Worm (Caenorhabditis elegans): Measurements from ENCODE around the gene ckr-2.

The ckr-2 gene

ce11 chrIII:2008334-2008733 is 13.1 kb downstream of the ckr-2 start:
- no peak for TF ChIP-seq nhr-129 (tag; optimal IDR thresholded peaks at IDR 0.05)
- no peak for TF ChIP-seq blmp-1 (tag; optimal IDR thresholded peaks at IDR 0.05; ENCODE audit: insufficient read depth)
- no peak for TF ChIP-seq ztf-11 (tag; optimal IDR thresholded peaks at IDR 0.05)
- TF ChIP-seq peb-1 (tag; optimal IDR thresholded peaks at IDR 0.05) = no peak
- no peak for TF ChIP-seq nhr-21 (tag; optimal IDR thresholded peaks at IDR 0.05)

ce11 chrIII:2006937-2007336 is 14.5 kb downstream of the ckr-2 start:
- TF ChIP-seq aly-2 (tag; optimal IDR thresholded peaks at IDR 0.05) = no peak
- TF ChIP-seq R02D3.7 (tag; optimal IDR thresholded peaks at IDR 0.05) = no peak

ce11 chrIII:2005729-2006128 is 15.7 kb downstream of the ckr-2 start, which contains the start of gene Y39A3B.1:
Gene Y39A3B.1 (plus strand): TSS chrIII:2006029.
- TF ChIP-seq ama-1 (optimal IDR thresholded peaks at IDR 0.05) (no peak), sma-9 (GFP tag; optimal IDR thresholded peaks at IDR 0.05) (no peak), sma-9 (tag; optimal IDR thresholded peaks at IDR 0.05) (no peak), ceh-82 (tag; optimal IDR thresholded peaks at IDR 0.05) (no peak), nhr-11 (tag; optimal IDR thresholded peaks at IDR 0.05) (no peak), lin-13 (GFP tag; optimal IDR thresholded peaks at IDR 0.05) (no peak), skn-1 (tag; optimal IDR thresholded peaks at IDR 0.05) (no peak), F13H6.1 (tag; optimal IDR thresholded peaks at IDR 0.05) (no peak), nhr-6 (tag; optimal IDR thresholded peaks at IDR 0.05) (no peak), blmp-1 (tag; optimal IDR thresholded peaks at IDR 0.05; ENCODE audit: insufficient read depth) (no peak), R02D3.7 (tag; optimal IDR thresholded peaks at IDR 0.05) (no peak), lin-39 (tag; optimal IDR thresholded peaks at IDR 0.05) (no peak), zag-1 (tag; optimal IDR thresholded peaks at IDR 0.05) (no peak), lsy-2 (tag; optimal IDR thresholded peaks at IDR 0.05) (no peak), nhr-237 (tag; optimal IDR thresholded peaks at IDR 0.05) (no peak)

- TF ChIP-seq sma-9 (GFP tag; optimal IDR thresholded peaks at IDR 0.05) (no peak), sma-9 (tag; optimal IDR thresholded peaks at IDR 0.05) (no peak), fos-1 (tag; optimal IDR thresholded peaks at IDR 0.05) (no peak), ceh-16 (tag; optimal IDR thresholded peaks at IDR 0.05) (no peak), nhr-237 (tag; optimal IDR thresholded peaks at IDR 0.05) (no peak), gmeb-1 (tag; optimal IDR thresholded peaks at IDR 0.05) (no peak), ceh-82 (tag; optimal IDR thresholded peaks at IDR 0.05) (no peak), blmp-1 (tag; optimal IDR thresholded peaks at IDR 0.05; ENCODE audit: insufficient read depth) (no peak), C34F6.9 (tag; optimal IDR thresholded peaks at IDR 0.05) (no peak), snpc-4 (tag; optimal IDR thresholded peaks at IDR 0.05) (no peak), elt-1 (tag; optimal IDR thresholded peaks at IDR 0.05) (no peak), ztf-11 (tag; optimal IDR thresholded peaks at IDR 0.05) (no peak), lin-13 (GFP tag; optimal IDR thresholded peaks at IDR 0.05) (no peak), ZK546.5 (tag; optimal IDR thresholded peaks at IDR 0.05) (no peak)
Observed at ce11 chrIII:2001210-2001609, 20.2 kb downstream of the ckr-2 start.

- no peak for TF ChIP-seq sma-9 (GFP tag; optimal IDR thresholded peaks at IDR 0.05)
- no peak for TF ChIP-seq sma-9 (tag; optimal IDR thresholded peaks at IDR 0.05)
- TF ChIP-seq nhr-6 (tag; optimal IDR thresholded peaks at IDR 0.05) = no peak
- no peak for TF ChIP-seq fos-1 (tag; optimal IDR thresholded peaks at IDR 0.05)
- TF ChIP-seq nhr-11 (tag; optimal IDR thresholded peaks at IDR 0.05) = no peak
- no peak for TF ChIP-seq lin-39 (tag; optimal IDR thresholded peaks at IDR 0.05)
- no peak for TF ChIP-seq ztf-11 (tag; optimal IDR thresholded peaks at IDR 0.05)
- TF ChIP-seq dmd-4 (tag; optimal IDR thresholded peaks at IDR 0.05) = no peak
Observed at ce11 chrIII:1997569-1997968, 23.8 kb downstream of the ckr-2 start, which contains the start of gene lgc-42. Gene lgc-42 (plus strand): TSS chrIII:1997869.

- TF ChIP-seq mdl-1 (tag; optimal IDR thresholded peaks at IDR 0.05) = no peak
- no peak for TF ChIP-seq gmeb-1 (tag; optimal IDR thresholded peaks at IDR 0.05)
- no peak for TF ChIP-seq lin-11 (tag; optimal IDR thresholded peaks at IDR 0.05)
- no peak for TF ChIP-seq lin-13 (GFP tag; optimal IDR thresholded peaks at IDR 0.05)
- TF ChIP-seq sem-4 (tag; optimal IDR thresholded peaks at IDR 0.05) = no peak
- no peak for TF ChIP-seq lin-39 (tag; optimal IDR thresholded peaks at IDR 0.05)
- TF ChIP-seq nhr-129 (tag; optimal IDR thresholded peaks at IDR 0.05) = no peak
- no peak for TF ChIP-seq ceh-82 (tag; optimal IDR thresholded peaks at IDR 0.05)
- no peak for TF ChIP-seq F13H6.1 (tag; optimal IDR thresholded peaks at IDR 0.05)
- no peak for TF ChIP-seq C34F6.9 (tag; optimal IDR thresholded peaks at IDR 0.05)
- no peak for TF ChIP-seq ztf-1 (GFP tag; conservative IDR thresholded peaks at IDR 0.05)
- TF ChIP-seq peb-1 (tag; optimal IDR thresholded peaks at IDR 0.05) = no peak
- no peak for TF ChIP-seq nhr-21 (tag; optimal IDR thresholded peaks at IDR 0.05)
- TF ChIP-seq ZK546.5 (tag; optimal IDR thresholded peaks at IDR 0.05) = no peak
- no peak for TF ChIP-seq unc-55 (GFP tag; optimal IDR thresholded peaks at IDR 0.05)
- no peak for TF ChIP-seq unc-39 (tag; optimal IDR thresholded peaks at IDR 0.05)
- TF ChIP-seq snpc-4 (tag; optimal IDR thresholded peaks at IDR 0.05) = no peak
- no peak for TF ChIP-seq sma-9 (GFP tag; optimal IDR thresholded peaks at IDR 0.05)
- no peak for TF ChIP-seq sma-9 (tag; optimal IDR thresholded peaks at IDR 0.05)
Observed at ce11 chrIII:1989940-1990339, 31.5 kb downstream of the ckr-2 start.

Measured in whole organism, L2 larva.